Worm (Caenorhabditis elegans) whole organism, L3 larva: Measurements from ENCODE around the gene Y47D3A.34.

Source experiments
- R02D3.7 ChIP-seq: fragments of 150-350 bp; optimal IDR thresholded peaks from 2 replicates; lab custom pipeline; 2014; ENCODE audit warnings: missing biosample characterization, missing genetic modification characterization
- ZK546.5 ChIP-seq: sonication (generic microtip); optimal IDR thresholded peaks from 2 replicates; lab custom pipeline; 2017; ENCODE audit warnings: missing biosample characterization, missing genetic modification characterization
- aly-2 ChIP-seq: fragments of 150-350 bp; optimal IDR thresholded peaks from 2 replicates; lab custom pipeline; 2014; ENCODE audit warnings: missing biosample characterization, missing genetic modification characterization
- ceh-16 ChIP-seq: sonication (generic microtip); optimal IDR thresholded peaks from 2 replicates; lab custom pipeline; 2017; ENCODE audit warnings: missing biosample characterization, missing genetic modification characterization
- ceh-28 ChIP-seq: fragments of 150-350 bp; optimal IDR thresholded peaks from 2 replicates; lab custom pipeline; 2014; ENCODE audit warnings: missing biosample characterization, missing genetic modification reagents, missing genetic modification characterization
- ceh-9 ChIP-seq: sonication (generic microtip); optimal IDR thresholded peaks from 2 replicates; lab custom pipeline; 2018; ENCODE audit warnings: missing biosample characterization, missing genetic modification characterization
- egl-27 ChIP-seq: sonication (generic microtip); optimal IDR thresholded peaks from 4 replicates; lab custom pipeline; 2017; ENCODE audit warnings: missing biosample characterization, missing genetic modification reagents, missing genetic modification characterization
- egl-5 ChIP-seq: fragments of 150-350 bp; optimal IDR thresholded peaks from 2 replicates; lab custom pipeline; 2017; ENCODE audit warnings: missing biosample characterization, missing genetic modification reagents, missing genetic modification characterization, inconsistent platforms
- elt-2 ChIP-seq: sonication (generic microtip); optimal IDR thresholded peaks from 2 replicates; lab custom pipeline; 2016; ENCODE audit warnings: missing genetic modification reagents, mild to moderate bottlenecking, missing genetic modification characterization, missing compliant biosample characterization
- elt-3 ChIP-seq, 3 experiments: fragments of 150-350 bp in 1 of 3; sonication (generic microtip) in 2 of 3; optimal IDR thresholded peaks; 2 replicates in 2 of 3; 4 replicates in 1 of 3; lab custom pipeline; 2014 to 2017; ENCODE audit warnings: missing biosample characterization in 3 of 3, missing genetic modification characterization in 3 of 3
- eor-1 ChIP-seq, 2 experiments: fragments of 150-350 bp; optimal IDR thresholded peaks; 2 replicates each; lab custom pipeline; 2014 to 2018; ENCODE audit warnings: missing biosample characterization in 2 of 2, missing genetic modification characterization in 2 of 2
- fkh-10 ChIP-seq: sonication (generic microtip); optimal IDR thresholded peaks from 2 replicates; lab custom pipeline; 2017; ENCODE audit warnings: missing biosample characterization, missing genetic modification reagents, missing genetic modification characterization
- fkh-2 ChIP-seq: fragments of 150-350 bp; optimal IDR thresholded peaks from 2 replicates; lab custom pipeline; 2014; ENCODE audit warnings: missing biosample characterization, missing genetic modification reagents, missing genetic modification characterization
- fos-1 ChIP-seq: fragments of 150-350 bp; optimal IDR thresholded peaks from 2 replicates; lab custom pipeline; 2014; ENCODE audit warnings: missing biosample characterization, missing genetic modification characterization
- hmg-11 ChIP-seq: sonication (generic microtip); optimal IDR thresholded peaks from 2 replicates; lab custom pipeline; 2016; ENCODE audit warnings: missing genetic modification characterization, missing compliant biosample characterization
- jun-1 ChIP-seq: fragments of 150-350 bp; optimal IDR thresholded peaks from 2 replicates; lab custom pipeline; 2014; ENCODE audit warnings: missing biosample characterization, missing genetic modification reagents, missing genetic modification characterization
- lin-15B ChIP-seq: fragments of 150-350 bp; optimal IDR thresholded peaks from 2 replicates; lab custom pipeline; 2014; ENCODE audit warnings: missing biosample characterization, missing genetic modification characterization
- lsy-12 ChIP-seq: sonication (generic microtip); optimal IDR thresholded peaks from 2 replicates; lab custom pipeline; 2016; ENCODE audit warnings: mild to moderate bottlenecking, missing genetic modification characterization, missing compliant biosample characterization
- mml-1 ChIP-seq: fragments of 150-350 bp; sonication (generic microtip); optimal IDR thresholded peaks from 3 replicates; lab custom pipeline; 2014; ENCODE audit warnings: missing biosample characterization, missing genetic modification characterization
- nfya-1 ChIP-seq: sonication (generic microtip); optimal IDR thresholded peaks from 2 replicates; lab custom pipeline; 2017; ENCODE audit warnings: missing genetic modification characterization, mild to moderate bottlenecking, missing compliant biosample characterization, antibody characterized with exemption, moderate library complexity; ENCODE audit not compliant: insufficient read depth
- nhr-11 ChIP-seq: fragments of 150-350 bp; optimal IDR thresholded peaks from 2 replicates; lab custom pipeline; 2014; ENCODE audit warnings: missing biosample characterization, missing genetic modification characterization
- nhr-237 ChIP-seq: fragments of 150-350 bp; optimal IDR thresholded peaks from 2 replicates; lab custom pipeline; 2014; ENCODE audit warnings: missing biosample characterization, missing genetic modification characterization
- nhr-28 ChIP-seq: fragments of 150-350 bp; optimal IDR thresholded peaks from 2 replicates; lab custom pipeline; 2014; ENCODE audit warnings: missing biosample characterization, missing genetic modification characterization
- nhr-43 ChIP-seq: sonication (generic microtip); optimal IDR thresholded peaks from 2 replicates; lab custom pipeline; 2016; ENCODE audit warnings: mild to moderate bottlenecking, missing genetic modification characterization, missing compliant biosample characterization; ENCODE audit not compliant: poor library complexity, severe bottlenecking
- nhr-67 ChIP-seq: fragments of 150-350 bp; optimal IDR thresholded peaks from 2 replicates; lab custom pipeline; 2014; ENCODE audit warnings: missing biosample characterization, missing genetic modification characterization
- nhr-76 ChIP-seq: fragments of 150-350 bp; sonication (generic microtip); optimal IDR thresholded peaks from 5 replicates; lab custom pipeline; 2014; ENCODE audit warnings: missing biosample characterization, missing genetic modification characterization
- nhr-77 ChIP-seq: fragments of 150-350 bp; optimal IDR thresholded peaks from 2 replicates; lab custom pipeline; 2014; ENCODE audit warnings: missing biosample characterization, missing genetic modification characterization
- pha-4 ChIP-seq: fragments of 150-350 bp; optimal IDR thresholded peaks from 2 replicates; lab custom pipeline; 2014; ENCODE audit warnings: missing biosample characterization, missing genetic modification reagents, missing genetic modification characterization
- pqm-1 ChIP-seq: fragments of 150-350 bp; optimal IDR thresholded peaks from 2 replicates; lab custom pipeline; 2017; ENCODE audit warnings: missing biosample characterization, missing genetic modification characterization, inconsistent platforms
- skn-1 ChIP-seq: fragments of 150-350 bp; optimal IDR thresholded peaks from 2 replicates; lab custom pipeline; 2014; ENCODE audit warnings: missing biosample characterization, missing genetic modification characterization
- snpc-4 ChIP-seq: fragments of 150-350 bp; optimal IDR thresholded peaks from 2 replicates; lab custom pipeline; 2014; ENCODE audit warnings: missing biosample characterization, missing genetic modification characterization
- tbx-2 ChIP-seq: sonication (generic microtip); optimal IDR thresholded peaks from 2 replicates; lab custom pipeline; 2016; ENCODE audit warnings: mild to moderate bottlenecking, missing genetic modification characterization, missing compliant biosample characterization
- unc-39 ChIP-seq: sonication (generic microtip); optimal IDR thresholded peaks from 4 replicates; lab custom pipeline; 2017; ENCODE audit warnings: missing biosample characterization, missing genetic modification characterization
- unc-62 ChIP-seq: fragments of 150-350 bp; sonication (generic microtip); optimal IDR thresholded peaks from 4 replicates; lab custom pipeline; 2014; ENCODE audit warnings: missing biosample characterization, missing genetic modification reagents, missing genetic modification characterization
- ztf-4 ChIP-seq: fragments of 150-350 bp; optimal IDR thresholded peaks from 2 replicates; lab custom pipeline; 2014; ENCODE audit warnings: missing biosample characterization, missing genetic modification characterization

Y47D3A.34 gene

ce11 chrIII:11234742-11235141 lies at the start of gene Y47D3A.34:
Y47D3A.34 (minus strand) TSS chrIII:11234861.
- TF ChIP-seq nhr-67 (tag; lab: Kevin White, UChicago) = no peak
- TF ChIP-seq fkh-10 (GFP tag; lab: Kevin White, UChicago) = peak; percentile 85

ce11 chrIII:11283648-11284047 lies 49.0 kb upstream of the Y47D3A.34 start:
- TF ChIP-seq mml-1 (tag; lab: Kevin White, UChicago) (no peak), hmg-11 (tag; lab: Kevin White, UChicago) (no peak), R02D3.7 (tag; lab: Kevin White, UChicago) (no peak), eor-1 (tag; optimal IDR thresholded peaks at IDR 0.05; lab: Kevin White, UChicago) (no peak), aly-2 (tag; lab: Kevin White, UChicago) (no peak), fos-1 (tag; lab: Kevin White, UChicago) (no peak), ceh-9 (tag; lab: Kevin White, UChicago) (no peak), elt-2 (no peak), elt-3 (tag; optimal IDR thresholded peaks at IDR 0.05; lab: Kevin White, UChicago) (no peak), ZK546.5 (no peak), nhr-76 (tag; lab: Kevin White, UChicago) (no peak)

ce11 chrIII:11279954-11280353 lies 45.3 kb upstream of the Y47D3A.34 start:
- TF ChIP-seq nhr-237 (tag; lab: Kevin White, UChicago) = no peak
- TF ChIP-seq unc-39 (tag; lab: Kevin White, UChicago) = no peak
- peak; percentile 97 for TF ChIP-seq ceh-28 (tag; lab: Kevin White, UChicago)

ce11 chrIII:11278817-11279216 lies 44.2 kb upstream of the Y47D3A.34 start, which contains the start of gene Y47D3A.21:
Y47D3A.21 (minus strand) TSS chrIII:11278917.
- TF ChIP-seq hmg-11 (tag; lab: Kevin White, UChicago) = no peak
- no peak for TF ChIP-seq fkh-2 (tag; lab: Kevin White, UChicago)
- no peak for TF ChIP-seq mml-1 (tag; lab: Kevin White, UChicago)
- no peak for TF ChIP-seq elt-2
- TF ChIP-seq tbx-2 (tag; lab: Kevin White, UChicago) = no peak
- TF ChIP-seq pha-4 (tag; lab: Kevin White, UChicago) = no peak
- TF ChIP-seq nhr-76 (tag; lab: Kevin White, UChicago) = no peak
- no peak for TF ChIP-seq ztf-4 (tag; lab: Kevin White, UChicago)
- no peak for TF ChIP-seq ZK546.5
- no peak for TF ChIP-seq eor-1 (tag; optimal IDR thresholded peaks at IDR 0.05; lab: Kevin White, UChicago)
- TF ChIP-seq skn-1 (tag; lab: Kevin White, UChicago) = no peak
- TF ChIP-seq, all 47 proteins: peak for 0

- TF ChIP-seq hmg-11 (tag; lab: Kevin White, UChicago) (peak; percentile 25), R02D3.7 (tag; lab: Kevin White, UChicago) (no peak)
Measured at ce11 chrIII:11274590-11275116, 40.0 kb upstream of the Y47D3A.34 start, which contains the start of gene Y47D3A.20. Y47D3A.20 (plus strand) TSS chrIII:11275066.

ce11 chrIII:11270795-11271194 lies 36.1 kb upstream of the Y47D3A.34 start, which contains the start of gene obr-1:
obr-1 (minus strand) TSS chrIII:11270895.
- TF ChIP-seq ztf-4 (tag; lab: Kevin White, UChicago) (no peak), elt-2 (peak; percentile 17), unc-39 (tag; lab: Kevin White, UChicago) (no peak)

- peak; percentile 52 for TF ChIP-seq pqm-1 (tag; lab: Kevin White, UChicago)
- no peak for TF ChIP-seq nhr-43 (tag; lab: Kevin White, UChicago)
- no peak for TF ChIP-seq egl-5 (tag; lab: Kevin White, UChicago)
- no peak for TF ChIP-seq fkh-2 (tag; lab: Kevin White, UChicago)
- TF ChIP-seq ZK546.5 = no peak
- TF ChIP-seq egl-27 (tag; lab: Kevin White, UChicago) = no peak
- no peak for TF ChIP-seq nhr-77 (tag; lab: Kevin White, UChicago)
- TF ChIP-seq ceh-16 (tag; lab: Kevin White, UChicago) = no peak
- TF ChIP-seq elt-2 = peak; percentile 38
- no peak for TF ChIP-seq nhr-28 (tag; lab: Kevin White, UChicago)
- no peak for TF ChIP-seq nfya-1 (tag; lab: Kevin White, UChicago)
- peak; percentile 5 for TF ChIP-seq jun-1 (tag; lab: Kevin White, UChicago)
- no peak for TF ChIP-seq unc-62 (GFP tag; lab: Kevin White, UChicago)
- no peak for TF ChIP-seq nhr-11 (tag; lab: Kevin White, UChicago)
- TF ChIP-seq nhr-76 (tag; lab: Kevin White, UChicago) = no peak
- TF ChIP-seq lin-15B (tag; lab: Kevin White, UChicago) = no peak
- TF ChIP-seq elt-3 (tag; optimal IDR thresholded peaks at IDR 0.05; lab: Kevin White, UChicago) = no peak
- TF ChIP-seq pha-4 (tag; lab: Kevin White, UChicago) = no peak
- TF ChIP-seq eor-1 (tag; optimal IDR thresholded peaks at IDR 0.05; lab: Kevin White, UChicago) = no peak
- no peak for TF ChIP-seq hmg-11 (tag; lab: Kevin White, UChicago)
- no peak for TF ChIP-seq ceh-9 (tag; lab: Kevin White, UChicago)
- no peak for TF ChIP-seq lsy-12 (tag; lab: Kevin White, UChicago)
- no peak for TF ChIP-seq fos-1 (tag; lab: Kevin White, UChicago)
- TF ChIP-seq unc-39 (tag; lab: Kevin White, UChicago) = no peak
- TF ChIP-seq snpc-4 (tag; lab: Kevin White, UChicago) = no peak
- no peak for TF ChIP-seq skn-1 (tag; lab: Kevin White, UChicago)
Measured at ce11 chrIII:11269206-11269605, 34.5 kb upstream of the Y47D3A.34 start.
